Fruit fly (Drosophila melanogaster) whole organism, adult: ENCODE results near the gene CG5877.
A peak's percentile ranks its signal among the peaks of the same experiment; 100 is the strongest.

Experiments
- CG11617 ChIP-seq: fragments of 200-800 bp; sonication (Bioruptor generic); optimal IDR thresholded peaks from 2 replicates; lab custom pipeline; 2017; ENCODE audit warnings: mild to moderate bottlenecking, missing biosample characterization, missing genetic modification reagents, missing genetic modification characterization
- CG12768 ChIP-seq: fragments of 200-800 bp; sonication (Bioruptor generic); optimal IDR thresholded peaks from 2 replicates; lab custom pipeline; 2017; ENCODE audit warnings: missing biosample characterization, missing genetic modification characterization, mild to moderate bottlenecking, moderate library complexity, missing genetic modification reagents
- CG14711 ChIP-seq: fragments of 200-800 bp; sonication (Bioruptor generic); optimal IDR thresholded peaks from 2 replicates; lab custom pipeline; 2018; ENCODE audit warnings: missing biosample characterization, mild to moderate bottlenecking, missing genetic modification characterization, moderate library complexity
- CG1620 ChIP-seq: fragments of 200-800 bp; sonication (Bioruptor generic); optimal IDR thresholded peaks from 2 replicates; lab custom pipeline; 2016; ENCODE audit warnings: missing biosample characterization, missing genetic modification characterization
- CG33017 ChIP-seq: fragments of 200-800 bp; sonication (Bioruptor generic); optimal IDR thresholded peaks from 2 replicates; lab custom pipeline; 2018; ENCODE audit warnings: missing biosample characterization, mild to moderate bottlenecking, missing genetic modification characterization, moderate library complexity
- CG5204 ChIP-seq: fragments of 200-800 bp; sonication (Bioruptor generic); optimal IDR thresholded peaks from 2 replicates; lab custom pipeline; 2016; ENCODE audit warnings: missing biosample characterization, missing genetic modification characterization
- CG7045 ChIP-seq: fragments of 200-800 bp; sonication (Bioruptor generic); optimal IDR thresholded peaks from 2 replicates; lab custom pipeline; 2017; ENCODE audit warnings: missing biosample characterization, mild to moderate bottlenecking, missing genetic modification characterization
- CG7101 ChIP-seq: fragments of 200-800 bp; sonication (Bioruptor generic); optimal IDR thresholded peaks from 2 replicates; lab custom pipeline; 2018; ENCODE audit warnings: missing biosample characterization, mild to moderate bottlenecking, missing genetic modification characterization, moderate library complexity
- Clk ChIP-seq: fragments of 200-800 bp; sonication (Bioruptor generic); optimal IDR thresholded peaks from 2 replicates; lab custom pipeline; 2017; ENCODE audit warnings: missing biosample characterization, missing genetic modification characterization
- Crg-1 ChIP-seq: fragments of 200-800 bp; sonication (Bioruptor generic); optimal IDR thresholded peaks from 2 replicates; lab custom pipeline; 2016; ENCODE audit warnings: missing biosample characterization, missing genetic modification characterization
- Hr96 ChIP-seq: fragments of 200-800 bp; sonication (Bioruptor generic); optimal IDR thresholded peaks from 2 replicates; lab custom pipeline; 2016; ENCODE audit warnings: missing biosample characterization, missing genetic modification characterization
- Mnt ChIP-seq: fragments of 200-800 bp; sonication (Bioruptor generic); optimal IDR thresholded peaks from 2 replicates; lab custom pipeline; 2016; ENCODE audit warnings: missing biosample characterization, mild to moderate bottlenecking, missing genetic modification characterization
- bab1 ChIP-seq: fragments of 200-800 bp; sonication (Bioruptor generic); optimal IDR thresholded peaks from 3 replicates; lab custom pipeline; 2019; ENCODE audit warnings: missing biosample characterization, mild to moderate bottlenecking, missing genetic modification characterization, moderate library complexity
- cic ChIP-seq: fragments of 200-800 bp; sonication (Bioruptor generic); optimal IDR thresholded peaks from 2 replicates; lab custom pipeline; 2017; ENCODE audit warnings: missing biosample characterization, mild to moderate bottlenecking, missing genetic modification characterization, moderate library complexity
- cnc ChIP-seq, 2 experiments: fragments of >200 bp; optimal IDR thresholded peaks; 2 replicates each; lab custom pipeline; 2017
- kay ChIP-seq: fragments of 200-800 bp; sonication (Bioruptor generic); peaks from one replicate; lab custom pipeline; 2016; ENCODE audit warnings: missing biosample characterization, missing genetic modification characterization, borderline replicate concordance
- ovo ChIP-seq: fragments of 200-800 bp; sonication (Bioruptor generic); optimal IDR thresholded peaks from 2 replicates; lab custom pipeline; 2016; ENCODE audit warnings: missing biosample characterization, missing genetic modification characterization
- pad ChIP-seq: fragments of 200-800 bp; sonication (Bioruptor generic); optimal IDR thresholded peaks from 3 replicates; lab custom pipeline; 2017; ENCODE audit warnings: missing biosample characterization, missing genetic modification characterization, mild to moderate bottlenecking, moderate library complexity, missing genetic modification reagents
- tj ChIP-seq: fragments of 200-800 bp; sonication (Bioruptor generic); optimal IDR thresholded peaks from 3 replicates; lab custom pipeline; 2017; ENCODE audit warnings: missing biosample characterization, mild to moderate bottlenecking, missing genetic modification characterization, moderate library complexity
- toe ChIP-seq: fragments of 200-800 bp; sonication (Bioruptor generic); optimal IDR thresholded peaks from 2 replicates; lab custom pipeline; 2016; ENCODE audit warnings: missing biosample characterization, missing genetic modification characterization

Gene CG5877

DNA sequence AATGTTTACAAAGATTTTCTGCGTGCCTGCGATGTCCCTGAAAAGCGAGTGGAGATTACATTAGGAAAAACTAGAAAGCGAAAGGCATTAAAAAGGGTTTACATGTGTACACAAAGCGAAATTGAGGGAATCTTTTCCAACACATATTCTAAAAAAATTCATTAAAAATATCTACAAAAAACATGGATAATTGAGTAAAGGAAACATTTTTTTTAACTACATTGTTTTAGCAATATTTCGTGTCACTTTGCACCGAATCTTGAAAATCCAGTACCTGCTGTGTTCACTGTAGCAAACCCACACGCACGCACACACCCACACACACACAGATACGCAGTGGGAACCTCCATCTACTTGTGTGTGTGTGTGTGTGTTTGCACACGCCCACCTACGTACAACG is 11.4 kb downstream of the CG5877 start:
- TF ChIP-seq kay (GFP tag; lab: Kevin White, UChicago) = no peak
- no peak for TF ChIP-seq bab1 (GFP tag; lab: Kevin White, UChicago)
- no peak for TF ChIP-seq CG5204 (GFP tag; lab: Kevin White, UChicago)
- no peak for TF ChIP-seq CG14711 (tag; lab: Kevin White, UChicago)
- TF ChIP-seq CG12768 = no peak
- no peak for TF ChIP-seq tj
- no peak for TF ChIP-seq pad
- no peak for TF ChIP-seq Clk
- TF ChIP-seq CG1620 (GFP tag; lab: Kevin White, UChicago) = no peak
- TF ChIP-seq cnc (optimal IDR thresholded peaks at IDR 0.05; lab: Kevin White, UChicago) = no peak
- no peak for TF ChIP-seq cic (GFP tag; lab: Kevin White, UChicago)
- TF ChIP-seq CG7101 = no peak
- no peak for TF ChIP-seq Hr96 (GFP tag; lab: Kevin White, UChicago)
- TF ChIP-seq ovo = no peak
- no peak for TF ChIP-seq CG11617

DNA sequence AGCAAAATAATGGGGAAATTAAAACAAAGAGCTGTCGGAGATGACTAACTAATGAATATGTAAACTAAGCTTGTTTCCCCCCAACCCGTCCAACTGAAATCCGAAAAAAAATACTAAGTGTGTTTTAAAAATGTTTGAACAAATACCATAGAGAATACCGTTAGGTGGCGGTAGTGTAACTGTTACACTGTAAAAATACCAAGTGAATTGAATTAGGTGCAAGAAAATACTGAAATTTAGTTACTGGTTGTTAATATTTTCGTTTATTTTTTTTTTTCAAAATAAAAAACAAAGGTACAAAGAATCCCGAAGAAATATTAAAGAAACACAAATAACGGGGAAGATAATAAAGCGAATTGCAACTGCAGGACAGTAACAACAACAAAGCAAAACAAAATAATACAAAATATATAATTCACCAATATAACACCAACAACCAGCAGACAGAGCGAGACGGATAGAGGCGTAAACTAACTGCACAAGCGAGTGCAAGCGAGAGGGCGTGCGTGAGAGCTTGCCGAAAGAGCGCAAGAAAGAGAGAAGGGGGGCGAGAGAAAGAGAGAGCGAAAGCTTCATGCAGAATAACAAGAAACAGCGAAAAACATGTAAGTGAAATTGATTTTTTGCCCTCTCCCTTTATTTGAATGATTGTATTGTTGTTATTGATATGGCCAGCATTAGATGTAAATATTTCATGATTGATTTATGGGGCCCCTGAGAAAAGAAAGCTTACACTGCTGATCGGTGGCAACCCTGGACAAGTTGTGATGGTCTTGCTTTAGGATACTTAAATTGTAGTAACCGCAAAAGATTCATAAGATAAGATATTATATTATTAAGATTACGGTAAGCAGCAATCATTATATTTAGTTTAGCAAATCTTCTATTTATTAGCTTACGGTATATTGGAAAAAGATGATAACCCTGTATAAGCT is 13.4 kb downstream of the CG5877 start:
- TF ChIP-seq bab1 (GFP tag; lab: Kevin White, UChicago) (peak; percentile 21), toe (GFP tag; lab: Kevin White, UChicago) (no peak), kay (GFP tag; lab: Kevin White, UChicago) (peak; percentile 49), pad (peak; percentile 53), CG11617 (peak; percentile 24), ovo (peak; percentile 68), Hr96 (GFP tag; lab: Kevin White, UChicago) (no peak), CG14711 (tag; lab: Kevin White, UChicago) (peak; percentile 68), CG7101 (peak; percentile 11), Mnt (GFP tag; lab: Kevin White, UChicago) (peak; percentile 43), tj (peak; percentile 62)

DNA sequence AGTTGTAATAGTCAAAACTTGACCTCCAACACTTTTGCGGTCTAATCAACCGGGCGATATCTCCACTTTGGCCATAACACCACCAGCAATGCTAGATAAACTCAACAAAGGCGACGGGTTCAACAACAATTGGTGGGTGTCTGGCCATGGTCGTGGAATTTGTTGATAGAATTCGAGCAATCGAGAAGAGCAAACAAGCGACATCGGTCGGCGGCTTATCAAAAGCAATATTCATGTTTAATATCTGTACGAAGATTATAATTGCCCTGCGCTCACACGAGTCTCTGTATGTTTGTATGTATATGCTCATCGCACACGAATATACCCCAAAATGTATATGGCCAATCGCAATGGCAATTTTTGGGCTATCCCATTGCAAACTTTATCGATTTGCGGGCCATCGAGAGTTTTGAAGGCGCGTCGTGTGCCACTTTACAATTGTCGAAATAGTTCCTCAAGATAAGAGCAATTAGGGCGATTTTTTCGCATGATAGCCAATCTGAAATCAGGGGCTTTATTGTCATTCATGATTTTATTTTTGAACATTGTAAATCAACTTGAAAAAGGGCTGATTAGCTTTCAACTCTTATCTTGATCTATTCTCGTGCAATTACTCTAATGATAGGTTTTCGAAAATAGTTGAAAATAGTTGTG is 14.8 kb downstream of the CG5877 start:
- TF ChIP-seq CG7045 (GFP tag; lab: Kevin White, UChicago) (no peak), Mnt (GFP tag; lab: Kevin White, UChicago) (no peak), bab1 (GFP tag; lab: Kevin White, UChicago) (no peak), ovo (no peak)

DNA sequence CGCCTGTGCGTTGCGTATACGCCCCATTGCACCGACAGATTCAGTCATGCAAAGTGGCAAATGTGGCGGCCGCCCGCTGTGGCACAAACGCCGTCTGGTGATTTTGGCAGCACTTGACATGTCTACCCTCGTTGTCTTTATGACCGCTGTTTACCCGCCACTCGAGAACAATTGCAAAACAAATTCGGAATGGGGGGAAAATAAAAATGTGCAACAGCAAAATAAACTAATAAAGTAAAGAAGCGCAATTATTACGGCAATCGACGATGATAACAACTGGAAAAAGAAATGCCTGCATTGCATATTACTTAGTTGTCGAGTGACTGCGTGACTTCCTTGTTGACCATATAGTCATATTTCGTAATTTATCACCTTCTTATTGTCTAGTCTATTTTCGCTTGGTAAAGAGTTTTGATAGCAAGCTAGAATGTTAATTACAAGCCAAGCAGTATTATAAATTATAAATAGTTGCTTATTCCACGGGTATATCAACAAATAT is 15.7 kb downstream of the CG5877 start:
- TF ChIP-seq ovo (peak; percentile 42), CG5204 (GFP tag; lab: Kevin White, UChicago) (no peak), Clk (no peak), cnc (optimal IDR thresholded peaks at IDR 0.05; lab: Kevin White, UChicago) (no peak), Hr96 (GFP tag; lab: Kevin White, UChicago) (no peak), bab1 (GFP tag; lab: Kevin White, UChicago) (peak; percentile 57), CG33017 (tag; lab: Kevin White, UChicago) (peak; percentile 23), toe (GFP tag; lab: Kevin White, UChicago) (no peak), CG7045 (GFP tag; lab: Kevin White, UChicago) (peak; percentile 36), pad (peak; percentile 33), CG14711 (tag; lab: Kevin White, UChicago) (peak; percentile 25), Mnt (GFP tag; lab: Kevin White, UChicago) (peak; percentile 17), kay (GFP tag; lab: Kevin White, UChicago) (peak; percentile 85), cic (GFP tag; lab: Kevin White, UChicago) (peak; percentile 74), CG1620 (GFP tag; lab: Kevin White, UChicago) (peak; percentile 47), CG7101 (peak; percentile 58), CG11617 (peak; percentile 41), Crg-1 (GFP tag; lab: Kevin White, UChicago) (peak; percentile 51), tj (peak; percentile 93), CG12768 (peak; percentile 17)

DNA sequence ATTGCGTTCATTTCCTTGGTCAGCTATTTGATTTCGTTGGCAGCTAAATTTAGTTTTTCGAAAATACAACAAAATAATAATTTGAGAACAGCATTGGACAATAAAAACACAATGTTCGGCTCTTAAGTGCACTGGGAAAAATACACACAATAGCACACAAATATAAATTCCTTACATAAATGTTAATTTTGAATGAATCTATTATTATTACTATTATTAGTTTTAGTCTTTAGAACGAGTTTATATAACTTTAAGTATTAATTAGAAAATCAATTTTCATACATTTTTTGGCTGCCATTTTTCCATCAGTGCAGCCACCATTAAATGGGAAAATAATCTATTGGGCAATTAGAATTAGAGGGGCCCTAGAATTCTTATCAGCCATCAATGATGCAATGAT is 17.1 kb downstream of the CG5877 start:
- TF ChIP-seq CG33017 (tag; lab: Kevin White, UChicago) (no peak), CG14711 (tag; lab: Kevin White, UChicago) (peak; percentile 2)

DNA sequence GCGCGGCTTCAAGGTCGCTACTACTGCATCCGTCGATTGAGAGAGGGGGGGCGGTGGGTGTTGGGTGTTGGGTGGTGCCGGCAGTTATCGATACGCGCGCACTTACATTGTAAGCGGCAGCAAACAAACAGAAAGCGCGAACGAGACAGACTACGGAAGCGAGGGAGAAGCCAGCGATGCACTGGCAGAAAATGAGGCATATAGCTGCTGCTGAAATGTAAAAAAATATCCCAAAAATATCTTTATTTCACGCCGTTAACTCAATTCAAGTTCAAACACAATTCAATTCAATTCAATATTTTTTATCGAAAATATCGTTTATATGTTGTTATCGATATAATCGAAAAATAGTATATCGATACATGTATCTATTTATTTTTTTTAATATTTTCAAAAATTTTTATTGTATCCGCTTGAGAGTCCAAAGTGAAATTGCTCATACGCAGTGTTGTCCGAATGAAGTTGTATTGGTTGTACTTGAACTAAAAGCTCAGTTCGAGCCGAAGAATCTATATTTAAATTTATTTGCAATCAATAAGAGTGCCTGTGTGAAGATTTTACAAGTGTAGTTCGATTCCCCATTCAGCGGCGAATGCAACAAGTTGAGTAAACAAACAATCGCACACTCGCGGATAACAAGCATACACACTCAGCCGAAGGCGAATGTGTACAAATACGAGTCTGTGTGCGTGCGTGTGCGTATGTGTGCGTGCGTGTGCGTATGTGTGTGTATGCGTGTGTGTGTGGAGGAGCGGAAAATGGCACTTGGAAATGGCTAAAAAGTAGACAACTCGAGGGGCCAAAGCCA is 19.4 kb downstream of the CG5877 start:
- no peak for TF ChIP-seq cnc (optimal IDR thresholded peaks at IDR 0.05; lab: Kevin White, UChicago)
- TF ChIP-seq CG11617 = peak; percentile 94
- peak; percentile 75 for TF ChIP-seq ovo
- peak; percentile 47 for TF ChIP-seq CG1620 (GFP tag; lab: Kevin White, UChicago)
- peak; percentile 58 for TF ChIP-seq cic (GFP tag; lab: Kevin White, UChicago)
- TF ChIP-seq Crg-1 (GFP tag; lab: Kevin White, UChicago) = peak; percentile 21
- TF ChIP-seq pad = peak; percentile 79
- TF ChIP-seq CG7045 (GFP tag; lab: Kevin White, UChicago) = peak; percentile 80
- TF ChIP-seq CG7101 = peak; percentile 87
- peak; percentile 61 for TF ChIP-seq toe (GFP tag; lab: Kevin White, UChicago)
- peak; percentile 55 for TF ChIP-seq Clk
- peak; percentile 62 for TF ChIP-seq bab1 (GFP tag; lab: Kevin White, UChicago)
- peak; percentile 68 for TF ChIP-seq CG14711 (tag; lab: Kevin White, UChicago)
- TF ChIP-seq CG12768 = peak; percentile 70
- peak; percentile 46 for TF ChIP-seq CG33017 (tag; lab: Kevin White, UChicago)
- peak; percentile 79 for TF ChIP-seq Hr96 (GFP tag; lab: Kevin White, UChicago)
- TF ChIP-seq tj = peak; percentile 70
- TF ChIP-seq kay (GFP tag; lab: Kevin White, UChicago) = peak; percentile 75
- no peak for TF ChIP-seq Mnt (GFP tag; lab: Kevin White, UChicago)
- peak; percentile 73 for TF ChIP-seq CG5204 (GFP tag; lab: Kevin White, UChicago)
